Fruit fly (Drosophila melanogaster): ENCODE data around the gene CG46399.
A peak's percentile ranks its signal among the peaks of the same experiment; 100 is the strongest.

The CG46399 gene

dm6 chrX:14840417-14840872 is 18.6 kb upstream of the CG46399 start (continued):
- TF ChIP-seq luna (GFP tag; optimal IDR thresholded peaks at IDR 0.05), result no peak
- TF ChIP-seq CG1233 (GFP tag; optimal IDR thresholded peaks at IDR 0.05), result no peak
- no peak for TF ChIP-seq Myb (GFP tag; optimal IDR thresholded peaks at IDR 0.05)
- TF ChIP-seq CG16863 (GFP tag; optimal IDR thresholded peaks at IDR 0.05), result no peak
- no peak for TF ChIP-seq CG8478 (optimal IDR thresholded peaks at IDR 0.05)
- TF ChIP-seq Sox100B (GFP tag; optimal IDR thresholded peaks at IDR 0.05), result peak; percentile 39
- no peak for TF ChIP-seq CG7357 (GFP tag; IDR thresholded peaks at IDR 0.05)
- TF ChIP-seq CG15696 (tag; optimal IDR thresholded peaks at IDR 0.05), result no peak
- TF ChIP-seq Hsf (GFP tag; optimal IDR thresholded peaks at IDR 0.05), result no peak
- no peak for TF ChIP-seq CG2129 (GFP tag; IDR thresholded peaks at IDR 0.05; ENCODE audit: partially characterized antibody)
- no peak for TF ChIP-seq cato (GFP tag; optimal IDR thresholded peaks at IDR 0.05; ENCODE audit: borderline replicate concordance)
- no peak for TF ChIP-seq Neu2 (GFP tag; optimal IDR thresholded peaks at IDR 0.05; ENCODE audit: borderline replicate concordance)
- TF ChIP-seq TFAM (GFP tag; optimal IDR thresholded peaks at IDR 0.05), result no peak
- TF ChIP-seq stwl (tag; optimal IDR thresholded peaks at IDR 0.05), result no peak
- TF ChIP-seq Rfx (GFP tag; IDR thresholded peaks at IDR 0.05), result peak; percentile 49
- TF ChIP-seq CG11093 (GFP tag; IDR thresholded peaks at IDR 0.05), result no peak
- peak; percentile 73 for TF ChIP-seq CG11504 (tag; optimal IDR thresholded peaks at IDR 0.05)
- no peak for TF ChIP-seq her (GFP tag; optimal IDR thresholded peaks at IDR 0.05)
- no peak for TF ChIP-seq klu (GFP tag; IDR thresholded peaks at IDR 0.05)
- no peak for TF ChIP-seq CG12104 (GFP tag; optimal IDR thresholded peaks at IDR 0.05)
- no peak for TF ChIP-seq otp (GFP tag; IDR thresholded peaks at IDR 0.05)
- peak; percentile 46 for TF ChIP-seq CG10209 (GFP tag; optimal IDR thresholded peaks at IDR 0.05)
- no peak for TF ChIP-seq CG11560 (tag; IDR thresholded peaks at IDR 0.05)
- peak; percentile 0 for TF ChIP-seq CG2120 (GFP tag; optimal IDR thresholded peaks at IDR 0.05)
- no peak for TF ChIP-seq seq (GFP tag; IDR thresholded peaks at IDR 0.05)
- TF ChIP-seq jumu (GFP tag; optimal IDR thresholded peaks at IDR 0.05), result no peak
- TF ChIP-seq repo (GFP tag; optimal IDR thresholded peaks at IDR 0.05), result no peak
- TF ChIP-seq Atf6 (GFP tag; IDR thresholded peaks at IDR 0.05), result 0 out of 2 replicates have a peak, but pooled peaks have one; percentile 29
- peak; percentile 64 for TF ChIP-seq CG31441 (GFP tag; IDR thresholded peaks at IDR 0.05)
- no peak for TF ChIP-seq CHES-1-like (GFP tag; optimal IDR thresholded peaks at IDR 0.05)
- TF ChIP-seq CG13296 (GFP tag; optimal IDR thresholded peaks at IDR 0.05), result peak; percentile 21
- peak; percentile 15 for TF ChIP-seq bcd (GFP tag; optimal IDR thresholded peaks at IDR 0.05)
- TF ChIP-seq gro (GFP tag; optimal IDR thresholded peaks at IDR 0.05), result no peak
- no peak for TF ChIP-seq HLH4C (GFP tag; IDR thresholded peaks at IDR 0.05; ENCODE audit: partially characterized antibody)
- TF ChIP-seq BEAF-32 (GFP tag; optimal IDR thresholded peaks at IDR 0.05), result no peak
- TF ChIP-seq Six4 (GFP tag; optimal IDR thresholded peaks at IDR 0.05), result no peak
- no peak for TF ChIP-seq fd102C (GFP tag; optimal IDR thresholded peaks at IDR 0.05)
- TF ChIP-seq BtbVII (GFP tag; optimal IDR thresholded peaks at IDR 0.05), result no peak
- TF ChIP-seq Nf-YC (tag; optimal IDR thresholded peaks at IDR 0.05), result no peak
- TF ChIP-seq shn (GFP tag; optimal IDR thresholded peaks at IDR 0.05), result no peak
- TF ChIP-seq CG30403 (GFP tag; optimal IDR thresholded peaks at IDR 0.05), result peak; percentile 27
- no peak for TF ChIP-seq chinmo (GFP tag; IDR thresholded peaks at IDR 0.05; ENCODE audit: partially characterized antibody)
- TF ChIP-seq CG17612 (GFP tag; IDR thresholded peaks at IDR 0.05), result no peak
- no peak for TF ChIP-seq CG9609 (GFP tag; optimal IDR thresholded peaks at IDR 0.05)
- no peak for TF ChIP-seq zen2 (GFP tag; IDR thresholded peaks at IDR 0.05; ENCODE audit: partially characterized antibody)
- no peak for TF ChIP-seq unc-4 (GFP tag; IDR thresholded peaks at IDR 0.05; ENCODE audit: partially characterized antibody)
- no peak for TF ChIP-seq dan (GFP tag; IDR thresholded peaks at IDR 0.05)
- no peak for TF ChIP-seq z (GFP tag; IDR thresholded peaks at IDR 0.05)
- no peak for TF ChIP-seq CG2116 (GFP tag; optimal IDR thresholded peaks at IDR 0.05)
- TF ChIP-seq ato (GFP tag; IDR thresholded peaks at IDR 0.05; ENCODE audit: partially characterized antibody), result no peak
- no peak for TF ChIP-seq H15 (GFP tag; IDR thresholded peaks at IDR 0.05)
- peak; percentile 3 for TF ChIP-seq Nf-YB (GFP tag; optimal IDR thresholded peaks at IDR 0.05)
